Worm (Caenorhabditis elegans): ENCODE data around the gene slc-17.5.

Gene slc-17.5

DNA sequence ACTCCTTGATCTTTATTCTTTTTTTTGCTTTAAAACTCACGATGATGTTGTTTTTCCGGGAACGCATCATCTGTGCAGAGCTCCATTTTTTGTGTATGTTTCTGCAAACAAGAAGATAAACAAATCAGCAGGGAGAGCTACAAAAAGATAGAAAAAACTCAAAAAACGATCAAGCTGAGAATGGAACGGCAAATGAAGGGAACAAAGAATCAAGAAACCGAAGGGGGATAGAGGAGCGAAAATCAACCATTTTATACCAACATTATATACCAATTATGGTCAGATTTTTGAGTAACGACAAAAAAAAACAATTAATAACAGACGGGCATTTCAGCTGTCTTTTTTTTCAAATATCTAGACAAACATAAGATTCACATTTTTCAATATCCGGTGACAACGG, at the start of gene slc-17.5:
slc-17.5 (minus strand) TSS at position 101 of the 400 bp plus-strand sequence.
- TF ChIP-seq F13C5.2 (tag; optimal IDR thresholded peaks at IDR 0.05) (no peak), hnd-1 (tag; optimal IDR thresholded peaks at IDR 0.05) (no peak), tbx-11 (GFP tag; IDR thresholded peaks at IDR 0.05) (no peak), sea-1 (GFP tag; conservative IDR thresholded peaks at IDR 0.05) (no peak), ets-7 (tag; optimal IDR thresholded peaks at IDR 0.05) (no peak), aly-1 (tag; optimal IDR thresholded peaks at IDR 0.05) (no peak), ceh-13 (GFP tag; optimal IDR thresholded peaks at IDR 0.05) (no peak), scrt-1 (GFP tag; IDR thresholded peaks at IDR 0.05) (no peak), hmbx-1 (tag; optimal IDR thresholded peaks at IDR 0.05) (no peak), tra-4 (tag; optimal IDR thresholded peaks at IDR 0.05) (no peak), pes-1 (GFP tag; IDR thresholded peaks at IDR 0.05) (no peak), tbx-37 (GFP tag; conservative IDR thresholded peaks at IDR 0.05) (no peak), ceh-36 (tag; optimal IDR thresholded peaks at IDR 0.05) (no peak), hmg-4 (GFP tag; optimal IDR thresholded peaks at IDR 0.05) (no peak), ama-1 (optimal IDR thresholded peaks at IDR 0.05) (no peak), flt-1 (GFP tag; IDR thresholded peaks at IDR 0.05) (no peak), B0310.2 (tag; optimal IDR thresholded peaks at IDR 0.05) (no peak)

DNA sequence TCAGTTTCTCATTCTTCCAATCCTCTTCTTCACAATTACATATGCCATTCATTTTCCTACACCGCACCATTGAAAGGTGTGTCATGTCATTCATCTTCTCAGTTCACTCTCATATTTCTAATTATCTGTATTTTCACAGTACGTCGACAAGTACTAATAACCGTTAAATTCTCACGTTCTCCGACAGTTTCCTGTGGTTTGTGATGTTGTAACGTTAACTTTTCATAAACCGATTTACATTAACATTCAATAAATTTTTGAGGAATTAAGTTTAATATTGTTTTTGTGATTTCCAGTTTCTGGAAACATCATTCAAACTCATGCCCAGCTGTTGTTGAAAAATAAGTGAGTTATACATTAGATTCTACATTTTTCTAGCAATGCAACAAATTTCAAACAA, 49.7 kb upstream of the slc-17.5 start, which contains the start of gene tmd-2:
tmd-2 (plus strand) TSS at position 301 of the 400 bp plus-strand sequence.
- no peak for TF ChIP-seq tra-4 (tag; optimal IDR thresholded peaks at IDR 0.05)
- no peak for TF ChIP-seq F13C5.2 (tag; optimal IDR thresholded peaks at IDR 0.05)
- no peak for TF ChIP-seq tbx-37 (GFP tag; conservative IDR thresholded peaks at IDR 0.05)
- no peak for TF ChIP-seq hmg-4 (GFP tag; optimal IDR thresholded peaks at IDR 0.05)
- TF ChIP-seq flt-1 (GFP tag; IDR thresholded peaks at IDR 0.05): no peak

DNA sequence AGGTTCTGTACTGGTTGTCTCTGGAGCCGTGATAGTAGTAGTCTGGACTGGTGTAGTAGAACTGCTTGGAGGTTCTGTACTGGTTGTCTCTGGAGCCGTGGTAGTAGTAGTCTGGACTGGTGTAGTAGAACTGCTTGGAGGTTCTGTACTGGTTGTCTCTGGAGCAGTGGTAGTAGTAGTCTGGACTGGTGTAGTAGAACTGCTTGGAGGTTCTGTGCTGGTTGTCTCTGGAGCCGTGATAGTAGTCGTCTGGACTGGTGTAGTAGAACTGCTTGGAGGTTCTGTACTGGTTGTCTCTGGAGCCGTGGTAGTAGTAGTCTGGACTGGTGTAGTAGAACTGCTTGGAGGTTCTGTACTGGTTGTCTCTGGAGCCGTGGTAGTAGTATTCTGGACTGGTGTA, 44.7 kb upstream of the slc-17.5 start:
- 0 out of 2 replicates have a peak, but pooled peaks have one; percentile 47 for TF ChIP-seq scrt-1 (GFP tag; IDR thresholded peaks at IDR 0.05)

DNA sequence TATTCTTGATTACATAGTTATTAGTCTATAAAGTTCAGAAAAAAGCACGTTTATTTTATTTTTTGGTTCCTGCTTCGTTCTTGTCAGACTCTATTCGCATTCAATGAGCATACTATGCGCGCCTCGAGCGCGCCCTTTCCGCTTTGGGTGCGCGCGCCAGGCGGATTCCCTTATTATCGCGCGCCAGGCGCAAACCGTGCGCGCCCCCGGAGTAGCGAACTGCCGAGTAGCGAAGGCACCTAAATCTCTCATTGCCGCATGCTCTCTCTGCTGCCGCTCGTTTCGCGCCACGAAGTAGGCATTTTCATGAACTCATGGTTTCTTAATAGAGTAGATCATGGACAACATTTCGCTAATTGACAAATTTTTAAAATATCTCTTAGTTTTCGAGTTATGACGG, 42.4 kb upstream of the slc-17.5 start:
- TF ChIP-seq scrt-1 (GFP tag; IDR thresholded peaks at IDR 0.05) (no peak), ama-1 (optimal IDR thresholded peaks at IDR 0.05) (no peak), ets-7 (tag; optimal IDR thresholded peaks at IDR 0.05) (no peak), B0310.2 (tag; optimal IDR thresholded peaks at IDR 0.05) (no peak), tbx-37 (GFP tag; conservative IDR thresholded peaks at IDR 0.05) (no peak), flt-1 (GFP tag; IDR thresholded peaks at IDR 0.05) (no peak), ceh-36 (tag; optimal IDR thresholded peaks at IDR 0.05) (no peak), tra-4 (tag; optimal IDR thresholded peaks at IDR 0.05) (no peak), F13C5.2 (tag; optimal IDR thresholded peaks at IDR 0.05) (no peak), hnd-1 (tag; optimal IDR thresholded peaks at IDR 0.05) (no peak), hmbx-1 (tag; optimal IDR thresholded peaks at IDR 0.05) (no peak), pes-1 (GFP tag; IDR thresholded peaks at IDR 0.05) (no peak), sea-1 (GFP tag; conservative IDR thresholded peaks at IDR 0.05) (no peak), tbx-11 (GFP tag; IDR thresholded peaks at IDR 0.05) (no peak), aly-1 (tag; optimal IDR thresholded peaks at IDR 0.05) (no peak), hmg-4 (GFP tag; optimal IDR thresholded peaks at IDR 0.05) (no peak), ceh-13 (GFP tag; optimal IDR thresholded peaks at IDR 0.05) (no peak)

DNA sequence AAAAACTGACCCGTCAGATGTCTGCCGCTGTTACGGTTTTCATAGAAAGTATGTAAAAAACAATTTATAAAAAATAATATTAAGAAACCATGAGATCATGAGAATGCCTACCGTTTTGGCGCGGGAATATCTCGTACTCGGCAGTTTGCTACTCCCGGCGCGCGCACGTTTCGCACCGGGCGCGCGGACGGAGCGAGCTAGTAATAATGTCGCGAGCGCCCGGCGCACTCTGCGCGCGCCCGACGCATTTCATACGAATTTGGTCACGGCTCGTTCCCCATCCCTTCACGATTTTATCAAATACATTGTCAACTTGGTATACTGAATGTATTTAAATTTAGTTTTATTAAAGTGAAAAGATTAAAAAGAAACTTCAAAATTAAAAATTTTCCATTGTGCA, 41.2 kb upstream of the slc-17.5 start:
- TF ChIP-seq scrt-1 (GFP tag; IDR thresholded peaks at IDR 0.05) (no peak), ceh-36 (tag; optimal IDR thresholded peaks at IDR 0.05) (no peak), F13C5.2 (tag; optimal IDR thresholded peaks at IDR 0.05) (no peak), ceh-13 (GFP tag; optimal IDR thresholded peaks at IDR 0.05) (no peak), B0310.2 (tag; optimal IDR thresholded peaks at IDR 0.05) (no peak), tbx-11 (GFP tag; IDR thresholded peaks at IDR 0.05) (no peak), hmbx-1 (tag; optimal IDR thresholded peaks at IDR 0.05) (no peak), pes-1 (GFP tag; IDR thresholded peaks at IDR 0.05) (no peak), hmg-4 (GFP tag; optimal IDR thresholded peaks at IDR 0.05) (no peak), tbx-37 (GFP tag; conservative IDR thresholded peaks at IDR 0.05) (no peak), hnd-1 (tag; optimal IDR thresholded peaks at IDR 0.05) (no peak), sea-1 (GFP tag; conservative IDR thresholded peaks at IDR 0.05) (no peak), ama-1 (optimal IDR thresholded peaks at IDR 0.05) (no peak)

DNA sequence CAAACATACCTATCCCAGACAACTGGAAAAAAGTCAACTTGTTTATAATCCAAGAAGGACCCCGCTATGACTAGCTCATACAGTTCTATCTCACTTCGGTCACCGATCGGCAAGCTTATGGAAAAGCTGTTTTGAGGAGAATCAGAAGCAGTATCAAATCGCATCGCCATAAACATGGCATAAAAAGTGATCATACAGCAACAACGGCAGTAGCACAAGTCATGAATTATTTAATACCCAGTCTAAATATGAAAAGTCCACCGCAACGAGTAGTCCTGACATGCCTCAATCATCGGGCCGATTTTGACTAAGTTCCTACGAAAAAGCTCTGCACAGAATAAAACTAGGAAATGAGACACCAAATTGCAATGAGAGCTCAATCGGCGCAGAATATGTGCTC, 38.8 kb upstream of the slc-17.5 start:
- TF ChIP-seq hnd-1 (tag; optimal IDR thresholded peaks at IDR 0.05) (no peak), aly-1 (tag; optimal IDR thresholded peaks at IDR 0.05) (no peak), ceh-13 (GFP tag; optimal IDR thresholded peaks at IDR 0.05) (no peak)

DNA sequence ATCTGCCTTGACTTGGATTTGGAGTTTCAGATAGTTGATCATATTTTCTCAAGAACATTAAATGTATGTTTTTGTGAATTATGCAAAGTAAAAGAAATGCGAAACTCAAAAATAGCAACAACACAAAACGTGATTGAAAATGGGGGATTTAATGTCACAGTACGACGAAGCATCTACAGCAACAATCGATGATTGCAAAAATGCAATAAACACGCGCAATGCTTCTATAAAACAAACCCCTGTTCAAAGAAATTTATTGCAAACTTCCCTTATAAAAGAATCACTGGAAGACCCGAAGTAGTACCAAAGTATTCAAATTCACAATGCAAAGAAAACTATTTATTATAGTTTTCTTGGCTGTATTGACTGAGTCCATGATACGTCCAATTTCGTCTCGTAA, 33.4 kb upstream of the slc-17.5 start, which contains the start of gene clec-219:
clec-219 (plus strand) TSS at position 301 of the 400 bp plus-strand sequence.
- TF ChIP-seq ets-7 (tag; optimal IDR thresholded peaks at IDR 0.05): no peak
- TF ChIP-seq ama-1 (optimal IDR thresholded peaks at IDR 0.05): no peak
- no peak for TF ChIP-seq F13C5.2 (tag; optimal IDR thresholded peaks at IDR 0.05)
- TF ChIP-seq tbx-37 (GFP tag; conservative IDR thresholded peaks at IDR 0.05): no peak
- no peak for TF ChIP-seq B0310.2 (tag; optimal IDR thresholded peaks at IDR 0.05)
- no peak for TF ChIP-seq scrt-1 (GFP tag; IDR thresholded peaks at IDR 0.05)
- TF ChIP-seq hmbx-1 (tag; optimal IDR thresholded peaks at IDR 0.05): no peak
- TF ChIP-seq hmg-4 (GFP tag; optimal IDR thresholded peaks at IDR 0.05): no peak
- no peak for TF ChIP-seq ceh-13 (GFP tag; optimal IDR thresholded peaks at IDR 0.05)
- TF ChIP-seq hnd-1 (tag; optimal IDR thresholded peaks at IDR 0.05): no peak
- no peak for TF ChIP-seq ceh-36 (tag; optimal IDR thresholded peaks at IDR 0.05)
- no peak for TF ChIP-seq pes-1 (GFP tag; IDR thresholded peaks at IDR 0.05)
- no peak for TF ChIP-seq tbx-11 (GFP tag; IDR thresholded peaks at IDR 0.05)
- TF ChIP-seq flt-1 (GFP tag; IDR thresholded peaks at IDR 0.05): no peak
- no peak for TF ChIP-seq aly-1 (tag; optimal IDR thresholded peaks at IDR 0.05)
- TF ChIP-seq tra-4 (tag; optimal IDR thresholded peaks at IDR 0.05): no peak
- TF ChIP-seq sea-1 (GFP tag; conservative IDR thresholded peaks at IDR 0.05): no peak

DNA sequence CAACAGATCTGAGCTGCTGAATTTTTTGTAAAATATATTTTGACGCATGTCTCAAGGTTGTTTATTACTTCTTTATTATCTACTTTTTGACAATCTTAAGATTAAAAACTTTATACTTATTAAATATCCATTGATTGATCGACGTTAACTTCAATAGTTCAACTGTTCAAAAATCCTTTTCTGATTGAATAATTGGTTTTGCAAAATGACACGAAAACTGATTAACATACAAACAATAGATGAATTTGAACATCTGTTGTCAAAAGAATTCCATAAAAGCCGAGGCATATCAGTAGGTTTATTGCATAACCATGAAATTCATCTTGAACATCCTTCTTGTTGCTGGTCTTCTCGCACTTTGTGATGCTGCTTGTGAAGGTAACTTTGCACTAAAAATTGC, 26.5 kb upstream of the slc-17.5 start, which contains the start of gene W02D7.12:
W02D7.12 (plus strand) TSS at position 301 of the 400 bp plus-strand sequence.
- TF ChIP-seq ceh-36 (tag; optimal IDR thresholded peaks at IDR 0.05): no peak
- TF ChIP-seq F13C5.2 (tag; optimal IDR thresholded peaks at IDR 0.05): no peak

Measured in whole organism, early embryonic.